Fruit fly (Drosophila melanogaster) whole organism, prepupa: ENCODE measurements around the gene Gpdh1.

Source experiments
- CG1621 ChIP-seq: fragments of 200-800 bp; sonication (Bioruptor generic); optimal IDR thresholded peaks from 3 replicates; lab custom pipeline; 2018; ENCODE audit warnings: missing biosample characterization, mild to moderate bottlenecking, missing genetic modification characterization
- CG32006 ChIP-seq: fragments of 200-800 bp; sonication (Bioruptor generic); optimal IDR thresholded peaks from 3 replicates; lab custom pipeline; 2017; ENCODE audit warnings: missing biosample characterization, mild to moderate bottlenecking, missing genetic modification characterization
- CG6792 ChIP-seq: fragments of 200-800 bp; sonication (Bioruptor generic); optimal IDR thresholded peaks from 3 replicates; lab custom pipeline; 2016; ENCODE audit warnings: missing biosample characterization, missing genetic modification characterization
- Gug ChIP-seq: fragments of 200-800 bp; sonication (Bioruptor generic); IDR thresholded peaks from 2 replicates; pipeline ENCODE4 v1.3.6; 2022; ENCODE audit warnings: missing biosample characterization, missing genetic modification characterization
- Hr38 ChIP-seq: sonication (Bioruptor generic); optimal IDR thresholded peaks from 2 replicates; lab custom pipeline; 2016; ENCODE audit warnings: missing biosample characterization, missing genetic modification characterization
- acj6 ChIP-seq: fragments of 200-800 bp; sonication (Bioruptor generic); optimal IDR thresholded peaks from 3 replicates; lab custom pipeline; 2016; ENCODE audit warnings: missing biosample characterization, missing genetic modification characterization
- vri ChIP-seq: fragments of 200-800 bp; sonication (Bioruptor generic); optimal IDR thresholded peaks from 3 replicates; lab custom pipeline; 2016; ENCODE audit warnings: missing biosample characterization, mild to moderate bottlenecking, missing genetic modification characterization

- peak; percentile 19 for TF ChIP-seq acj6 (GFP tag; lab: Kevin White, UChicago)
- peak; percentile 47 for TF ChIP-seq CG1621
- peak; percentile 29 for TF ChIP-seq CG6792 (GFP tag; lab: Kevin White, UChicago)
- no peak for TF ChIP-seq Hr38
- no peak for TF ChIP-seq CG32006 (GFP tag; lab: Kevin White, UChicago)
- no peak for TF ChIP-seq vri (GFP tag; lab: Kevin White, UChicago)
- TF ChIP-seq Gug = no peak
These were observed 42.7 kb downstream of the Gpdh1 start, which contains the start of gene ifc for dm6 chr2L:5986094-5986493.
